Worm (Caenorhabditis elegans) whole organism, mixed stage, embryonic: ENCODE data around the gene sars-1.

Source experiments
- lsy-2 ChIP-seq: fragments of 150-350 bp; optimal IDR thresholded peaks from 2 replicates; lab custom pipeline; 2014; ENCODE audit warnings: missing biosample characterization, missing genetic modification characterization
- nhr-237 ChIP-seq: fragments of 150-350 bp; optimal IDR thresholded peaks from 2 replicates; lab custom pipeline; 2014; ENCODE audit warnings: missing biosample characterization, missing genetic modification characterization

ce11 chrIV:10016977-10017376, 13.5 kb downstream of the sars-1 start, which contains the start of gene ent-7:
- TF ChIP-seq lsy-2 (tag; lab: Kevin White, UChicago) (no peak), nhr-237 (tag; lab: Kevin White, UChicago) (no peak)
